Fruit fly (Drosophila melanogaster) whole organism, prepupa: ENCODE measurements around the gene PXo.

ENCODE experiments used
- CG10631 ChIP-seq: fragments of 200-800 bp; sonication (Bioruptor generic); optimal IDR thresholded peaks from 2 replicates; lab custom pipeline; 2016; ENCODE audit warnings: missing biosample characterization, missing genetic modification characterization
- CG34406 ChIP-seq: fragments of 200-800 bp; sonication (Bioruptor generic); optimal IDR thresholded peaks from 3 replicates; lab custom pipeline; 2016; ENCODE audit warnings: missing biosample characterization, missing genetic modification characterization
- CG7368 ChIP-seq: fragments of 200-800 bp; sonication (Bioruptor generic); optimal IDR thresholded peaks from 3 replicates; lab custom pipeline; 2016; ENCODE audit warnings: missing biosample characterization, missing genetic modification characterization
- CG8319 ChIP-seq: fragments of 200-800 bp; sonication (Bioruptor generic); optimal IDR thresholded peaks from 3 replicates; lab custom pipeline; 2016; ENCODE audit warnings: missing biosample characterization, missing genetic modification characterization
- CG9139 ChIP-seq: fragments of 200-800 bp; sonication (Bioruptor generic); optimal IDR thresholded peaks from 3 replicates; lab custom pipeline; 2017; ENCODE audit warnings: missing biosample characterization, mild to moderate bottlenecking, missing genetic modification characterization
- Gug ChIP-seq: fragments of 200-800 bp; sonication (Bioruptor generic); IDR thresholded peaks from 2 replicates; pipeline ENCODE4 v1.3.6; 2022; ENCODE audit warnings: missing biosample characterization, missing genetic modification characterization
- dac ChIP-seq: fragments of 200-800 bp; sonication (Bioruptor generic); optimal IDR thresholded peaks from 2 replicates; lab custom pipeline; 2017; ENCODE audit warnings: missing biosample characterization, mild to moderate bottlenecking, missing genetic modification characterization

DNA sequence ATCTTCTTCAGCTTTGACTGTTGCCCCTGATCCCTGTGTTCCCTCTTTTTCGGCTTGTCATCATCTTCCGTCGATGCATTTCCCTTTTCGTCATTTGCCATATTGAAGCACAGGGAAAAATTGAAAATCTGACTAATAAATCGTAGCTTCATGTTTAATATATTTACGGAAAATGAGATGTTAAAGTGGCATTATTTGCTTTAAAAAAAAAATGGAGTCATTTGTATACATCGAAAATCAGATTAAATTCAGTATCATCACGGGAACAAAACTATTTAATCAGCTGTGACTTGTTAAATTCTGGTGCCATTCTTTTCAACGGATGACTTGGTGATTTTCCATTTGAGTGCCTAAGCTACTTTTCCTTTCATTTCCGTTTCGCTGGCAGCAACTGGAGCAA, 14.5 kb downstream of the PXo start, which contains the start of gene CG10486:
- TF ChIP-seq CG9139 (GFP tag; lab: Kevin White, UChicago) = no peak
- no peak for TF ChIP-seq CG34406 (GFP tag; lab: Kevin White, UChicago)
- no peak for TF ChIP-seq CG7368 (GFP tag; lab: Kevin White, UChicago)
- no peak for TF ChIP-seq dac (GFP tag; lab: Kevin White, UChicago)
- no peak for TF ChIP-seq Gug (GFP tag; lab: Robert Waterston, UW)
- no peak for TF ChIP-seq CG10631 (GFP tag; lab: Kevin White, UChicago)
- TF ChIP-seq CG8319 (GFP tag; lab: Kevin White, UChicago) = no peak
